Worm (Caenorhabditis elegans) whole organism, midembryonic: ENCODE measurements around the gene bpl-1.

ENCODE experiments used
- T22C8.4 ChIP-seq: fragments of 200-800 bp; sonication (Bioruptor generic); IDR thresholded peaks from 2 replicates; pipeline ENCODE4 v1.3.6; 2022; ENCODE audit warnings: missing genetic modification characterization, missing compliant biosample characterization
- cog-1 ChIP-seq: sonication (generic microtip); optimal IDR thresholded peaks from 2 replicates; lab custom pipeline; 2016; ENCODE audit warnings: missing genetic modification characterization, missing compliant biosample characterization
- flt-1 ChIP-seq: fragments of 200-800 bp; sonication (Bioruptor generic); IDR thresholded peaks from 2 replicates; pipeline ENCODE4 v1.3.6; 2022; ENCODE audit warnings: missing genetic modification characterization, missing compliant biosample characterization
- klf-2 ChIP-seq: fragments of 200-800 bp; sonication (Bioruptor generic); conservative IDR thresholded peaks from 2 replicates; pipeline ENCODE4 v1.3.6; 2022; ENCODE audit warnings: missing genetic modification reagents, missing genetic modification characterization, missing compliant biosample characterization
- med-1 ChIP-seq: sonication (generic microtip); optimal IDR thresholded peaks from 2 replicates; lab custom pipeline; 2017; ENCODE audit warnings: missing genetic modification characterization, mild to moderate bottlenecking, missing compliant biosample characterization, antibody characterized with exemption, missing genetic modification reagents; ENCODE audit not compliant: insufficient read depth
- ref-1 ChIP-seq: fragments of 200-800 bp; sonication (Bioruptor generic); conservative IDR thresholded peaks from 2 replicates; pipeline ENCODE4 v1.3.6; 2022; ENCODE audit warnings: missing genetic modification reagents, missing genetic modification characterization, missing compliant biosample characterization
- tab-1 ChIP-seq: fragments of 200-800 bp; sonication (Bioruptor generic); IDR thresholded peaks from 2 replicates; pipeline ENCODE4 v1.3.6; 2022; ENCODE audit warnings: missing genetic modification characterization, missing compliant biosample characterization
- ztf-23 ChIP-seq: fragments of 200-800 bp; sonication (Bioruptor generic); IDR thresholded peaks from 2 replicates; pipeline ENCODE4 v1.3.6; 2022; ENCODE audit warnings: missing genetic modification reagents, missing genetic modification characterization, missing compliant biosample characterization
- ztf-29 ChIP-seq: fragments of 200-800 bp; sonication (Bioruptor generic); IDR thresholded peaks from 2 replicates; pipeline ENCODE4 v1.3.6; 2022; ENCODE audit warnings: missing genetic modification reagents, missing genetic modification characterization, missing compliant biosample characterization

ce11 chrII:6226995-6227394 is 47.0 kb upstream of the bpl-1 start, which contains the start of gene srsy-2:
- TF ChIP-seq ref-1 (GFP tag; lab: Robert Waterston, UW) (no peak), flt-1 (no peak), tab-1 (GFP tag; lab: Robert Waterston, UW) (no peak), ztf-29 (no peak), T22C8.4 (GFP tag; lab: Robert Waterston, UW) (no peak), cog-1 (tag; lab: Kevin White, UChicago) (no peak), klf-2 (GFP tag; lab: Robert Waterston, UW) (no peak), ztf-23 (GFP tag; lab: Robert Waterston, UW) (no peak), med-1 (GFP tag; lab: Kevin White, UChicago) (no peak)
